In genomic region chrIII:3389426-3390020, ce11 we compare ENCODE assay signal across 1 worm cellular context.
TF ChIP-seq lines count a peak whose summit lies in the region.

elmd-1 (plus strand) TSS chrIII:3389919.
hecw-1 (minus strand) TSS chrIII:3389970.

TF ChIP-seq in whole organism, L4 larva, 104 proteins besides CTCF, POLR2A, EP300 and RAD21 (continued from another document):
- peak; percentile 58 for TF ChIP-seq mep-1 (tag; optimal IDR thresholded peaks at IDR 0.05; lab: Kevin White, UChicago)
- no peak for TF ChIP-seq nhr-11 (tag; optimal IDR thresholded peaks at IDR 0.05; lab: Kevin White, UChicago)
- peak; percentile 87 for TF ChIP-seq egl-43 (GFP tag; IDR thresholded peaks at IDR 0.05; lab: Robert Waterston, UW)
- no peak for TF ChIP-seq aly-2 (tag; optimal IDR thresholded peaks at IDR 0.05; lab: Kevin White, UChicago)
- peak; percentile 26; the same call in 1 of the 2 replicates for TF ChIP-seq Y48G9A.11 (GFP tag; IDR thresholded peaks at IDR 0.05; lab: Robert Waterston, UW)
- TF ChIP-seq daf-8 (GFP tag; IDR thresholded peaks at IDR 0.05; lab: Robert Waterston, UW) = no peak
- no peak for TF ChIP-seq ceh-62 (tag; optimal IDR thresholded peaks at IDR 0.05; lab: Kevin White, UChicago)
- TF ChIP-seq Y105C5A.15 (GFP tag; IDR thresholded peaks at IDR 0.05; lab: Robert Waterston, UW) = 0 out of 2 replicates have a peak, but pooled peaks have one; percentile 50
- TF ChIP-seq lir-3 (tag; optimal IDR thresholded peaks at IDR 0.05; lab: Kevin White, UChicago) = no peak
- no peak for TF ChIP-seq lin-15B (tag; optimal IDR thresholded peaks at IDR 0.05; lab: Kevin White, UChicago)
- no peak for TF ChIP-seq T20F7.1 (GFP tag; optimal IDR thresholded peaks at IDR 0.05; lab: Kevin White, UChicago)
- no peak for TF ChIP-seq ZK337.2 (GFP tag; IDR thresholded peaks at IDR 0.05; lab: Robert Waterston, UW)
- TF ChIP-seq arid-1 (GFP tag; conservative IDR thresholded peaks at IDR 0.05; lab: Robert Waterston, UW) = peak; percentile 52; the same call in 1 of the 2 replicates
- peak; percentile 70 for TF ChIP-seq nhr-28 (tag; optimal IDR thresholded peaks at IDR 0.05; lab: Kevin White, UChicago)
- TF ChIP-seq tra-1 (GFP tag; IDR thresholded peaks at IDR 0.05; lab: Robert Waterston, UW) = peak; percentile 72
- peak; percentile 31 for TF ChIP-seq rbr-2 (tag; optimal IDR thresholded peaks at IDR 0.05; lab: Kevin White, UChicago)
- 0 out of 2 replicates have a peak, but pooled peaks have one; percentile 60 for TF ChIP-seq lin-29 (GFP tag; IDR thresholded peaks at IDR 0.05; lab: Robert Waterston, UW)
- no peak for TF ChIP-seq mxl-2 (GFP tag; conservative IDR thresholded peaks at IDR 0.05; lab: Robert Waterston, UW)
- no peak; the same call in 1 of the 2 replicates for TF ChIP-seq daf-19 (GFP tag; conservative IDR thresholded peaks at IDR 0.05; lab: Robert Waterston, UW)
- TF ChIP-seq F26F4.8 (GFP tag; conservative IDR thresholded peaks at IDR 0.05; lab: Robert Waterston, UW) = 0 out of 2 replicates have a peak, but pooled peaks have one; percentile 59
- TF ChIP-seq ceh-32 (tag; optimal IDR thresholded peaks at IDR 0.05; lab: Kevin White, UChicago; ENCODE audit: poor library complexity) = no peak
- TF ChIP-seq dmd-8 (GFP tag; IDR thresholded peaks at IDR 0.05; lab: Robert Waterston, UW) = peak; percentile 85
- TF ChIP-seq duxl-1 (tag; optimal IDR thresholded peaks at IDR 0.05; lab: Kevin White, UChicago; ENCODE audit: poor library complexity) = peak; percentile 55
- no peak for TF ChIP-seq egl-27 (tag; optimal IDR thresholded peaks at IDR 0.05; lab: Kevin White, UChicago)
- TF ChIP-seq ctbp-1 (GFP tag; IDR thresholded peaks at IDR 0.05; lab: Robert Waterston, UW) = peak; percentile 53; the same call in 1 of the 2 replicates
- no peak for TF ChIP-seq F10B5.3 (tag; optimal IDR thresholded peaks at IDR 0.05; lab: Kevin White, UChicago)
- TF ChIP-seq snpc-1.2 (GFP tag; IDR thresholded peaks at IDR 0.05; lab: Robert Waterston, UW) = 0 out of 2 replicates have a peak, but pooled peaks have one; percentile 56
